Fruit fly (Drosophila melanogaster) whole organism, prepupa: Measurements from ENCODE around the gene CG4239.

Source experiments
- CG6854 ChIP-seq: fragments of 200-800 bp; sonication (Bioruptor generic); optimal IDR thresholded peaks from 2 replicates; lab custom pipeline; 2017; ENCODE audit warnings: missing biosample characterization, mild to moderate bottlenecking, missing genetic modification characterization
- CG7368 ChIP-seq: fragments of 200-800 bp; sonication (Bioruptor generic); optimal IDR thresholded peaks from 3 replicates; lab custom pipeline; 2016; ENCODE audit warnings: missing biosample characterization, missing genetic modification characterization
- CG8119 ChIP-seq: fragments of 200-800 bp; sonication (Bioruptor generic); IDR thresholded peaks from 3 replicates; pipeline ENCODE4 v1.3.6; 2022; ENCODE audit warnings: missing biosample characterization, missing genetic modification characterization
- CG9139 ChIP-seq: fragments of 200-800 bp; sonication (Bioruptor generic); optimal IDR thresholded peaks from 3 replicates; lab custom pipeline; 2017; ENCODE audit warnings: missing biosample characterization, mild to moderate bottlenecking, missing genetic modification characterization
- Gug ChIP-seq: fragments of 200-800 bp; sonication (Bioruptor generic); IDR thresholded peaks from 2 replicates; pipeline ENCODE4 v1.3.6; 2022; ENCODE audit warnings: missing biosample characterization, missing genetic modification characterization
- Hr4 ChIP-seq: fragments of 200-800 bp; sonication (Bioruptor generic); optimal IDR thresholded peaks from 3 replicates; lab custom pipeline; 2016; ENCODE audit warnings: missing biosample characterization, missing genetic modification characterization
- ss ChIP-seq, 2 experiments: fragments of 200-800 bp; sonication (Bioruptor generic); optimal IDR thresholded peaks; 2 replicates in 1 of 2; 3 replicates in 1 of 2; lab custom pipeline; 2017 to 2018; ENCODE audit warnings: mild to moderate bottlenecking in 2 of 2, missing biosample characterization in 2 of 2, missing genetic modification characterization in 2 of 2, moderate library complexity in 1 of 2

DNA sequence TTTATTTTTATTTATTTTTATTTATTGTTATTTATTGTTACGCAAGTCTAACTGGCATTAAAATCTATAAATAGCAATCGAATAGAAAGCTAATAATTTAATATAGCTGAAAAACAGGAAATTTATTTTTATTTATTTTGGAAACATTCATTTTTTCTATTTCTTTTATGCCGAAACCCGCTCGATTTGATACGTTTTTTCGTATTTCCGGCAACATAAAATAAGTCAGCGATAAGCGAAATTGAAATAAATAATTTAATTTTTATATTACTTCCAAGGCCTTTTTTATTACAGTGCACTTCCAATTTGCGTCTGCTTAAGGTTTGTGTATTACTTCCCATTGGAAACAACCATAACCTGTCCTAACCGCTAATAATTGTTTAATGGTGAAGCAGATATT is 13.2 kb upstream of the CG4239 start:
- TF ChIP-seq Hr4 (GFP tag; lab: Kevin White, UChicago) (peak; percentile 46), CG8119 (no peak; the same call in 2 of the 3 replicates), CG6854 (GFP tag; lab: Kevin White, UChicago) (no peak), Gug (GFP tag; lab: Robert Waterston, UW) (no peak), CG9139 (GFP tag; lab: Kevin White, UChicago) (no peak), ss (GFP tag; optimal IDR thresholded peaks at IDR 0.05; lab: Kevin White, UChicago) (no peak), CG7368 (GFP tag; lab: Kevin White, UChicago) (no peak)
